Worm (Caenorhabditis elegans) whole organism, L1 larva: Measurements from ENCODE around the gene F20B10.3.
A peak's percentile ranks its signal among the peaks of the same experiment; 100 is the strongest.

ENCODE experiments used
- C16A3.4 ChIP-seq: fragments of 150-350 bp; optimal IDR thresholded peaks from 2 replicates; lab custom pipeline; 2014; ENCODE audit warnings: missing biosample characterization, missing genetic modification characterization
- aly-2 ChIP-seq: fragments of 150-350 bp; optimal IDR thresholded peaks from 2 replicates; lab custom pipeline; 2014; ENCODE audit warnings: missing biosample characterization, missing genetic modification characterization
- blmp-1 ChIP-seq: fragments of 150-350 bp; optimal IDR thresholded peaks from 2 replicates; lab custom pipeline; 2014; ENCODE audit warnings: missing biosample characterization, missing genetic modification characterization
- dsc-1 ChIP-seq: sonication (generic microtip); optimal IDR thresholded peaks from 2 replicates; lab custom pipeline; 2016; ENCODE audit warnings: mild to moderate bottlenecking, missing genetic modification characterization, missing compliant biosample characterization
- efl-1 ChIP-seq, 4 experiments: fragments of 150-350 bp; optimal IDR thresholded peaks in 3 of 4; peaks in 1 of 4; 1 replicate in 1 of 4; 2 replicates in 3 of 4; lab custom pipeline; 2014; ENCODE audit warnings: missing biosample characterization in 2 of 4, missing genetic modification characterization in 2 of 4, missing genetic modification reagents in 2 of 4
- efl-3 ChIP-seq: fragments of 200-800 bp; sonication (Bioruptor generic); optimal IDR thresholded peaks from 2 replicates; lab custom pipeline; 2018; ENCODE audit warnings: mild to moderate bottlenecking, missing genetic modification characterization, missing compliant biosample characterization
- egl-27 ChIP-seq, 2 experiments: fragments of 150-350 bp in 1 of 2; sonication (generic microtip); optimal IDR thresholded peaks; 3 replicates each; lab custom pipeline; 2017 to 2018; ENCODE audit warnings: missing biosample characterization in 2 of 2, missing genetic modification characterization in 2 of 2, missing genetic modification reagents in 2 of 2
- elt-3 ChIP-seq, 6 experiments: fragments of 150-350 bp in 1 of 6; sonication (generic microtip); optimal IDR thresholded peaks; 2 replicates each; lab custom pipeline; 2017 to 2018; ENCODE audit warnings: missing biosample characterization in 6 of 6, missing genetic modification characterization in 6 of 6, inconsistent platforms in 1 of 6
- grh-1 ChIP-seq: fragments of 200-800 bp; sonication (Bioruptor generic); IDR thresholded peaks from 2 replicates; pipeline ENCODE4 v1.3.6; 2022; ENCODE audit warnings: missing genetic modification reagents, missing genetic modification characterization, missing compliant biosample characterization
- hpl-2 ChIP-seq: fragments of 150-350 bp; optimal IDR thresholded peaks from 2 replicates; lab custom pipeline; 2014; ENCODE audit warnings: missing biosample characterization, missing genetic modification reagents, missing genetic modification characterization
- lin-13 ChIP-seq: fragments of 150-350 bp; optimal IDR thresholded peaks from 2 replicates; lab custom pipeline; 2014; ENCODE audit warnings: missing biosample characterization, missing genetic modification reagents, missing genetic modification characterization
- lin-14 ChIP-seq: fragments of 200-800 bp; sonication (Bioruptor generic); optimal IDR thresholded peaks from 2 replicates; lab custom pipeline; 2018; ENCODE audit warnings: mild to moderate bottlenecking, missing genetic modification characterization, moderate library complexity, missing compliant biosample characterization
- lin-15B ChIP-seq: fragments of 150-350 bp; sonication (generic microtip); optimal IDR thresholded peaks from 3 replicates; lab custom pipeline; 2014; ENCODE audit warnings: missing biosample characterization, missing genetic modification characterization
- lin-39 ChIP-seq: fragments of 150-350 bp; optimal IDR thresholded peaks from 2 replicates; lab custom pipeline; 2014; ENCODE audit warnings: missing biosample characterization, missing genetic modification reagents, missing genetic modification characterization
- lsy-2 ChIP-seq, 2 experiments: fragments of 150-350 bp; optimal IDR thresholded peaks; 2 replicates each; lab custom pipeline; 2014; ENCODE audit warnings: missing biosample characterization in 2 of 2, missing genetic modification characterization in 2 of 2
- nhr-19 ChIP-seq: fragments of 200-800 bp; sonication (Bioruptor generic); conservative IDR thresholded peaks from 2 replicates; pipeline ENCODE4 v1.3.6; 2022; ENCODE audit warnings: missing genetic modification characterization, missing compliant biosample characterization
- nhr-28 ChIP-seq: fragments of 150-350 bp; optimal IDR thresholded peaks from 2 replicates; lab custom pipeline; 2014; ENCODE audit warnings: missing biosample characterization, missing genetic modification characterization
- nhr-71 ChIP-seq: sonication (generic microtip); optimal IDR thresholded peaks from 2 replicates; lab custom pipeline; 2016; ENCODE audit warnings: mild to moderate bottlenecking, missing genetic modification characterization, moderate library complexity, missing compliant biosample characterization
- nhr-76 ChIP-seq: sonication (generic microtip); optimal IDR thresholded peaks from 2 replicates; lab custom pipeline; 2017; ENCODE audit warnings: missing biosample characterization, missing genetic modification characterization
- nhr-77 ChIP-seq: fragments of 150-350 bp; optimal IDR thresholded peaks from 2 replicates; lab custom pipeline; 2014; ENCODE audit warnings: missing biosample characterization, missing genetic modification characterization
- nhr-84 ChIP-seq: sonication (generic microtip); optimal IDR thresholded peaks from 2 replicates; lab custom pipeline; 2017; ENCODE audit warnings: missing biosample characterization, missing genetic modification characterization
- nhr-85 ChIP-seq: sonication (generic microtip); peaks from one replicate; lab custom pipeline; 2016; ENCODE audit warnings: missing genetic modification characterization, inconsistent platforms, missing compliant biosample characterization
- pag-3 ChIP-seq: sonication (generic microtip); optimal IDR thresholded peaks from 2 replicates; lab custom pipeline; 2017; ENCODE audit warnings: missing genetic modification characterization, mild to moderate bottlenecking, missing compliant biosample characterization, antibody characterized with exemption, borderline replicate concordance; ENCODE audit not compliant: insufficient read depth
- snu-23 ChIP-seq: sonication (generic microtip); optimal IDR thresholded peaks from 2 replicates; lab custom pipeline; 2016; ENCODE audit warnings: missing genetic modification characterization, missing compliant biosample characterization
- sup-37 ChIP-seq: fragments of 200-800 bp; sonication (Bioruptor generic); optimal IDR thresholded peaks from 2 replicates; lab custom pipeline; 2018; ENCODE audit warnings: mild to moderate bottlenecking, missing genetic modification characterization, missing compliant biosample characterization
- swsn-7 ChIP-seq: sonication (generic microtip); optimal IDR thresholded peaks from 2 replicates; lab custom pipeline; 2016; ENCODE audit warnings: missing genetic modification characterization, missing compliant biosample characterization
- tbx-2 ChIP-seq: sonication (generic microtip); optimal IDR thresholded peaks from 2 replicates; lab custom pipeline; 2016; ENCODE audit warnings: missing genetic modification characterization, missing compliant biosample characterization
- tlp-1 ChIP-seq: fragments of 150-350 bp; optimal IDR thresholded peaks from 2 replicates; lab custom pipeline; 2014; ENCODE audit warnings: missing biosample characterization, missing genetic modification characterization
- ztf-4 ChIP-seq: fragments of 150-350 bp; optimal IDR thresholded peaks from 2 replicates; lab custom pipeline; 2014; ENCODE audit warnings: missing biosample characterization, missing genetic modification characterization

Gene F20B10.3

ce11 chrIV:12200812-12201211 lies 32.8 kb downstream of the F20B10.3 start (continued):
- no peak for TF ChIP-seq swsn-7
- no peak for TF ChIP-seq nhr-28 (tag; lab: Kevin White, UChicago)
- TF ChIP-seq sup-37 (GFP tag; lab: Kevin White, UChicago) = no peak
- no peak for TF ChIP-seq nhr-76 (tag; lab: Kevin White, UChicago)
- TF ChIP-seq aly-2 (tag; lab: Kevin White, UChicago) = no peak
- TF ChIP-seq lin-14 = peak; percentile 20
- no peak for TF ChIP-seq ztf-4 (tag; lab: Kevin White, UChicago)
- TF ChIP-seq lin-13 (GFP tag; lab: Kevin White, UChicago) = no peak
- TF ChIP-seq lsy-2 (tag; optimal IDR thresholded peaks at IDR 0.05; lab: Kevin White, UChicago) = peak in 1 of 2 experiments; percentile 27
- no peak for TF ChIP-seq tlp-1 (tag; lab: Kevin White, UChicago)
- peak; percentile 18; the same call in 1 of the 2 replicates for TF ChIP-seq nhr-19 (GFP tag; lab: Robert Waterston, UW)
- TF ChIP-seq egl-27 (tag; optimal IDR thresholded peaks at IDR 0.05; lab: Kevin White, UChicago) = no peak
- TF ChIP-seq dsc-1 (tag; lab: Kevin White, UChicago) = no peak
- TF ChIP-seq nhr-77 (tag; lab: Kevin White, UChicago) = peak; percentile 26
- no peak for TF ChIP-seq snu-23 (GFP tag; lab: Kevin White, UChicago)
- TF ChIP-seq hpl-2 (GFP tag; lab: Kevin White, UChicago) = no peak
- no peak for TF ChIP-seq lin-15B (tag; lab: Kevin White, UChicago)
- no peak for TF ChIP-seq grh-1
- TF ChIP-seq efl-3 (GFP tag; lab: Kevin White, UChicago) = no peak
- TF ChIP-seq nhr-71 (tag; lab: Kevin White, UChicago) = peak; percentile 17
- no peak for TF ChIP-seq pag-3

ce11 chrIV:12202000-12202399 lies 34.0 kb downstream of the F20B10.3 start:
- TF ChIP-seq lin-14 (peak; percentile 12), nhr-19 (GFP tag; lab: Robert Waterston, UW) (no peak), blmp-1 (no peak), efl-1 (optimal IDR thresholded peaks at IDR 0.05; lab: Kevin White, UChicago) (no peak), efl-1 (GFP tag; optimal IDR thresholded peaks at IDR 0.05 in 1 of 2; lab: Kevin White, UChicago) (peak in 1 of 2 experiments; percentile 15), tbx-2 (peak; percentile 34), nhr-77 (tag; lab: Kevin White, UChicago) (peak; percentile 42), elt-3 (tag; optimal IDR thresholded peaks at IDR 0.05; lab: Kevin White, UChicago) (no peak), dsc-1 (tag; lab: Kevin White, UChicago) (no peak)

DNA sequence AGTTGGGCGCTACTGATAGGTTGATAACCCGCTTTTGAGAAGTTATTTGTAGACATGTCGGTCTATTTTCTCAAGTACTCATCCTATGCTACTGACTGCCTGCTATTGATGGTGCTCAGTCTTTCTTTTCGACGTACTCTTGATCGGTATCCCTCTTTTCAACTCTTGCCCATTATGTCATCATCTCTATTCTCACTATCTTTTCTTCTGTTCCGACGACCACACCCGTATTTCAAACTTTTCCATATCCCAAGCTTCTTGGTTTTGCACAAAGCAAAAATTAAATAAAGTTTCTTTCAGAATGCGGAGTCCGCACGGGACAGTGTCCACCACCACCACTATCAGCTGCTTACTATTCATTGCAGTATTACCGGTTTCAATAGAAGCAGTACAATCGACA lies 34.9 kb downstream of the F20B10.3 start, which contains the start of gene F35G2.1:
Gene F35G2.1, plus strand, starts transcription at position 301 of the 400 bp plus-strand sequence.
- TF ChIP-seq lin-39 (tag; lab: Kevin White, UChicago) (no peak), efl-1 (optimal IDR thresholded peaks at IDR 0.05; lab: Kevin White, UChicago) (no peak), efl-1 (GFP tag; optimal IDR thresholded peaks at IDR 0.05 in 1 of 2; lab: Kevin White, UChicago) (peak in 1 of 2 experiments; percentile 20)

DNA sequence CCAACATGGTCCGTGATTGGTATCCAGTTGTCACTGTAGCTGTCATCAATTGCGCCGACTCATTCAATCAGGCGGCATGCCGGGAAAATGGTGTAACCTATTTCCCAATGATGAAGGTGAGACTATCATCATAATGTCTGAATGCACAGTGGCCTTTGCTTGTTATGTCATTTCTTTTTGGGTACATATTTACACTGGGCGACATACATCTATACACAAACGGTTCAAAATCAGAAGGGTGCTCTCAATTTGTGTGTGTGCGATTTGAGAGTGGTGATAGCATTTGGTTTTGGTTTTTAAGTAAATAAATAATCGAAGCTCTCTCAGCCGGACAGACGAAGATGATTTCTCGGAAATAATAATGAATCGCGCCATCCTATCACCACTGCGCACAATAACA lies 35.9 kb downstream of the F20B10.3 start:
- TF ChIP-seq efl-1 (optimal IDR thresholded peaks at IDR 0.05; lab: Kevin White, UChicago) (no peak), efl-1 (GFP tag; optimal IDR thresholded peaks at IDR 0.05 in 1 of 2; lab: Kevin White, UChicago) (peak in 1 of 2 experiments; percentile 81), nhr-77 (tag; lab: Kevin White, UChicago) (peak; percentile 19), tbx-2 (peak; percentile 28), nhr-28 (tag; lab: Kevin White, UChicago) (no peak)

DNA sequence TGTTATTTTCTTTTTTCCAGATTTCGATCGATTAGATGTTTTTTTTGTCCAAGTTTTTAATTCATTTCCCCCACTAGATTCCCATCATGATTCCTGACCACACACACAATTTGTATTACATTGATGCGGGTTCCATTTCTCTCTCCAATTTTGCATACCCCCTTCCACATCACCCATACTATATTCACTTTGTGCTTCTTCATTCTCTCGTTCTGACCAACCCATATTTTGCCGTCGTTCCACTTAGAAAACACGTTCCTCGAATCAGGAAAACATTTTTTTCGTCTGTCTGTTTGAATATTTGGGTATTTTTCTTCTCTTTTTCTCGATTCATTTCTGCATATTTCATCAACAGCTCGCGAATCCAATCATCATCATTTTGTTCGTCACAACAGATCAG lies 39.4 kb downstream of the F20B10.3 start:
- TF ChIP-seq C16A3.4 = no peak
- TF ChIP-seq tlp-1 (tag; lab: Kevin White, UChicago) = no peak
- TF ChIP-seq nhr-85 (tag; lab: Kevin White, UChicago) = no peak
- TF ChIP-seq blmp-1 = no peak

- TF ChIP-seq nhr-85 (tag; lab: Kevin White, UChicago) (peak; percentile 60), pag-3 (no peak), tbx-2 (no peak), nhr-84 (tag; lab: Kevin White, UChicago) (no peak)
Observed at ce11 chrIV:12207873-12208272, 39.8 kb downstream of the F20B10.3 start.
